Fruit fly (Drosophila melanogaster) whole organism, embryonic: ENCODE data around the gene bun.

ENCODE experiments used
- Ada2b ChIP-seq: fragments of 200-800 bp; sonication (Bioruptor generic); IDR thresholded peaks from 2 replicates; pipeline ENCODE4 v1.3.6; 2022; ENCODE audit warnings: missing biosample characterization, missing genetic modification characterization
- Adf1 ChIP-seq: fragments of 200-800 bp; sonication (Bioruptor generic); IDR thresholded peaks from 2 replicates; pipeline ENCODE4 v1.3.6; 2022; ENCODE audit warnings: missing biosample characterization, missing genetic modification characterization
- Antp ChIP-seq: fragments of 200-800 bp; sonication (Bioruptor generic); optimal IDR thresholded peaks from 3 replicates; lab custom pipeline; 2016; ENCODE audit warnings: missing biosample characterization, missing genetic modification characterization
- Atf6 ChIP-seq: fragments of 200-800 bp; sonication (Bioruptor generic); IDR thresholded peaks from 2 replicates; pipeline ENCODE4 v1.3.6; 2022; ENCODE audit warnings: missing biosample characterization, missing genetic modification characterization
- Blimp-1 ChIP-seq: fragments of 200-800 bp; sonication (Bioruptor generic); optimal IDR thresholded peaks from 3 replicates; lab custom pipeline; 2018; ENCODE audit warnings: missing biosample characterization, missing genetic modification characterization, mild to moderate bottlenecking, moderate library complexity, missing genetic modification reagents
- CG10147 ChIP-seq: fragments of 200-800 bp; sonication (Bioruptor generic); optimal IDR thresholded peaks from 2 replicates; lab custom pipeline; 2019; ENCODE audit warnings: missing biosample characterization, mild to moderate bottlenecking, missing genetic modification characterization, moderate library complexity
- CG10274 ChIP-seq: fragments of 200-800 bp; sonication (Bioruptor generic); optimal IDR thresholded peaks from 3 replicates; lab custom pipeline; 2017; ENCODE audit warnings: missing biosample characterization, mild to moderate bottlenecking, missing genetic modification characterization
- CG11093 ChIP-seq: fragments of 200-800 bp; sonication (Bioruptor generic); IDR thresholded peaks from 3 replicates; pipeline ENCODE4 v1.3.6; 2022; ENCODE audit warnings: missing biosample characterization, missing genetic modification characterization
- CG11247 ChIP-seq: fragments of 200-800 bp; sonication (Bioruptor generic); IDR thresholded peaks from 2 replicates; pipeline ENCODE4 v1.3.6; 2022; ENCODE audit warnings: missing biosample characterization, missing genetic modification characterization
- CG12659 ChIP-seq: fragments of 200-800 bp; sonication (Bioruptor generic); optimal IDR thresholded peaks from 3 replicates; lab custom pipeline; 2017; ENCODE audit warnings: mild to moderate bottlenecking, missing biosample characterization, missing genetic modification reagents, missing genetic modification characterization
- CG12942 ChIP-seq: fragments of 200-800 bp; sonication (Bioruptor generic); optimal IDR thresholded peaks from 3 replicates; lab custom pipeline; 2016; ENCODE audit warnings: missing biosample characterization, missing genetic modification characterization
- CG16813 ChIP-seq: fragments of 200-800 bp; sonication (Bioruptor generic); IDR thresholded peaks from 3 replicates; pipeline ENCODE4 v1.3.6; 2022; ENCODE audit warnings: missing biosample characterization, missing genetic modification characterization; ENCODE audit not compliant: partially characterized antibody
- CG2129 ChIP-seq: fragments of 200-800 bp; sonication (Bioruptor generic); IDR thresholded peaks from 2 replicates; pipeline ENCODE4 v1.3.6; 2022; ENCODE audit warnings: missing biosample characterization, missing genetic modification characterization; ENCODE audit not compliant: partially characterized antibody
- CG2712 ChIP-seq: fragments of 200-800 bp; optimal IDR thresholded peaks from 3 replicates; lab custom pipeline; 2019; ENCODE audit warnings: missing biosample characterization, mild to moderate bottlenecking, missing genetic modification characterization, moderate library complexity
- CG3407 ChIP-seq: fragments of 200-800 bp; sonication (Bioruptor generic); optimal IDR thresholded peaks from 2 replicates; lab custom pipeline; 2018; ENCODE audit warnings: missing biosample characterization, mild to moderate bottlenecking, missing genetic modification characterization
- CG5953 ChIP-seq: fragments of 200-800 bp; sonication (Bioruptor generic); IDR thresholded peaks from 2 replicates; pipeline ENCODE4 v1.3.6; 2022; ENCODE audit warnings: missing biosample characterization, missing genetic modification characterization
- CG6175 ChIP-seq: fragments of 200-800 bp; sonication (Bioruptor generic); IDR thresholded peaks from 3 replicates; pipeline ENCODE4 v1.3.6; 2022; ENCODE audit warnings: missing biosample characterization, missing genetic modification characterization
- CG8924 ChIP-seq: fragments of 200-800 bp; optimal IDR thresholded peaks from 3 replicates; lab custom pipeline; 2019; ENCODE audit warnings: missing biosample characterization, mild to moderate bottlenecking, missing genetic modification characterization, moderate library complexity
- Eip74EF ChIP-seq, 2 experiments: fragments of 200-800 bp in 1 of 2; fragments of >200 bp in 1 of 2; sonication (Bioruptor generic) in 1 of 2; optimal IDR thresholded peaks; 2 replicates each; lab custom pipeline; 2017 to 2019; ENCODE audit warnings: missing biosample characterization in 2 of 2, missing genetic modification characterization in 2 of 2, mild to moderate bottlenecking in 1 of 2, moderate library complexity in 1 of 2
- HLH54F ChIP-seq: fragments of 200-800 bp; sonication (Bioruptor generic); optimal IDR thresholded peaks from 3 replicates; lab custom pipeline; 2016; ENCODE audit warnings: missing biosample characterization, missing genetic modification characterization
- Hr78 ChIP-seq, 2 experiments: fragments of 200-800 bp in 1 of 2; fragments of >200 bp in 1 of 2; sonication (Bioruptor generic) in 1 of 2; optimal IDR thresholded peaks; 2 replicates each; lab custom pipeline; 2017 to 2019; ENCODE audit warnings: missing biosample characterization in 2 of 2, missing genetic modification characterization in 2 of 2, mild to moderate bottlenecking in 1 of 2, moderate library complexity in 1 of 2
- Kr ChIP-seq: fragments of 200-800 bp; sonication (Bioruptor generic); optimal IDR thresholded peaks from 2 replicates; lab custom pipeline; 2017; ENCODE audit warnings: missing biosample characterization, mild to moderate bottlenecking, missing genetic modification characterization
- Med ChIP-seq: fragments of 200-800 bp; sonication (Bioruptor generic); peaks from one replicate; lab custom pipeline; 2016; ENCODE audit warnings: missing biosample characterization, missing genetic modification characterization, mild to moderate bottlenecking, inconsistent platforms, moderate library complexity
- Mes4 ChIP-seq: fragments of 200-800 bp; sonication (Bioruptor generic); optimal IDR thresholded peaks from 2 replicates; lab custom pipeline; 2016; ENCODE audit warnings: missing biosample characterization, missing genetic modification characterization
- Opbp ChIP-seq: fragments of 200-800 bp; sonication (Bioruptor generic); IDR thresholded peaks from 3 replicates; pipeline ENCODE4 v1.3.6; 2022; ENCODE audit warnings: missing biosample characterization, missing genetic modification characterization; ENCODE audit not compliant: partially characterized antibody
- Stat92E ChIP-seq, 3 experiments: fragments of >200 bp in 2 of 3; fragments of 200-800 bp in 1 of 3; sonication (Bioruptor generic) in 1 of 3; optimal IDR thresholded peaks; 2 replicates each; lab custom pipeline; 2017 to 2019; ENCODE audit warnings: missing biosample characterization in 3 of 3, missing genetic modification characterization in 3 of 3, mild to moderate bottlenecking in 1 of 3, moderate library complexity in 1 of 3
- Xrp1 ChIP-seq: fragments of 200-800 bp; sonication (Bioruptor generic); IDR thresholded peaks from 2 replicates; pipeline ENCODE4 v1.3.6; 2022; ENCODE audit warnings: missing biosample characterization, missing genetic modification characterization
- ab ChIP-seq: fragments of 200-800 bp; sonication (Bioruptor generic); optimal IDR thresholded peaks from 2 replicates; lab custom pipeline; 2016; ENCODE audit warnings: missing biosample characterization, missing genetic modification characterization
- al ChIP-seq: fragments of 200-800 bp; sonication (Bioruptor generic); IDR thresholded peaks from 2 replicates; pipeline ENCODE4 v1.3.6; 2022; ENCODE audit warnings: missing biosample characterization, missing genetic modification characterization
- bsh ChIP-seq, 2 experiments: fragments of 200-800 bp; sonication (Bioruptor generic); optimal IDR thresholded peaks; 2 replicates each; lab custom pipeline; 2017 to 2018; ENCODE audit warnings: mild to moderate bottlenecking in 2 of 2, missing biosample characterization in 2 of 2, missing genetic modification characterization in 2 of 2, moderate library complexity in 1 of 2
- ems ChIP-seq: fragments of 200-800 bp; sonication (Bioruptor generic); optimal IDR thresholded peaks from 3 replicates; lab custom pipeline; 2016; ENCODE audit warnings: missing biosample characterization, missing genetic modification characterization
- exex ChIP-seq: fragments of 200-800 bp; sonication (Bioruptor generic); optimal IDR thresholded peaks from 4 replicates; lab custom pipeline; 2018; ENCODE audit warnings: missing biosample characterization, mild to moderate bottlenecking, missing genetic modification characterization, moderate library complexity
- fru ChIP-seq: fragments of >200 bp; optimal IDR thresholded peaks from 2 replicates; lab custom pipeline; 2017
- fu2 ChIP-seq: fragments of 200-800 bp; sonication (Bioruptor generic); optimal IDR thresholded peaks from 2 replicates; lab custom pipeline; 2016; ENCODE audit warnings: missing biosample characterization, missing genetic modification characterization
- grau ChIP-seq: fragments of 200-800 bp; optimal IDR thresholded peaks from 3 replicates; lab custom pipeline; 2019; ENCODE audit warnings: missing biosample characterization, mild to moderate bottlenecking, missing genetic modification characterization, moderate library complexity
- hkb ChIP-seq, 2 experiments: fragments of 200-800 bp in 1 of 2; fragments of >200 bp in 1 of 2; sonication (Bioruptor generic) in 1 of 2; IDR thresholded peaks in 1 of 2; optimal IDR thresholded peaks in 1 of 2; 2 replicates each; pipeline versions ENCODE4 v1.3.6 to Lab custom; 2017 to 2022; ENCODE audit warnings: missing biosample characterization in 1 of 2, missing genetic modification characterization in 1 of 2
- hth ChIP-seq: fragments of >200 bp; optimal IDR thresholded peaks from 2 replicates; lab custom pipeline; 2017; ENCODE audit warnings: inconsistent platforms
- knrl ChIP-seq: fragments of 200-800 bp; sonication (Bioruptor generic); IDR thresholded peaks from 3 replicates; pipeline ENCODE4 v1.3.6; 2022; ENCODE audit warnings: missing biosample characterization, missing genetic modification characterization; ENCODE audit not compliant: partially characterized antibody
- luna ChIP-seq: fragments of 200-800 bp; sonication (Bioruptor generic); optimal IDR thresholded peaks from 2 replicates; lab custom pipeline; 2016; ENCODE audit warnings: missing biosample characterization, missing genetic modification characterization
- maf-S ChIP-seq: fragments of 200-800 bp; sonication (Bioruptor generic); optimal IDR thresholded peaks from 2 replicates; lab custom pipeline; 2016; ENCODE audit warnings: missing biosample characterization, missing genetic modification characterization
- mirr ChIP-seq: fragments of 200-800 bp; sonication (Bioruptor generic); optimal IDR thresholded peaks from 3 replicates; lab custom pipeline; 2018; ENCODE audit warnings: missing biosample characterization, mild to moderate bottlenecking, missing genetic modification characterization
- pb ChIP-seq: fragments of 200-800 bp; sonication (Bioruptor generic); optimal IDR thresholded peaks from 3 replicates; lab custom pipeline; 2016; ENCODE audit warnings: missing biosample characterization, missing genetic modification characterization
- slp2 ChIP-seq: fragments of 200-800 bp; sonication (Bioruptor generic); optimal IDR thresholded peaks from 2 replicates; lab custom pipeline; 2016; ENCODE audit warnings: missing biosample characterization, missing genetic modification characterization
- sna ChIP-seq: fragments of 200-800 bp; sonication (Bioruptor generic); IDR thresholded peaks from 2 replicates; pipeline ENCODE4 v1.3.6; 2022; ENCODE audit warnings: missing biosample characterization, missing genetic modification characterization; ENCODE audit not compliant: partially characterized antibody
- sr ChIP-seq: fragments of 200-800 bp; sonication (Bioruptor generic); IDR thresholded peaks from 3 replicates; pipeline ENCODE4 v1.3.6; 2022; ENCODE audit warnings: missing biosample characterization, missing genetic modification characterization
- z ChIP-seq: fragments of 200-800 bp; sonication (Bioruptor generic); IDR thresholded peaks from 3 replicates; pipeline ENCODE4 v1.3.6; 2022; ENCODE audit warnings: missing biosample characterization, missing genetic modification characterization
- zf30C ChIP-seq: fragments of 200-800 bp; sonication (Bioruptor generic); optimal IDR thresholded peaks from 3 replicates; lab custom pipeline; 2018; ENCODE audit warnings: missing biosample characterization, mild to moderate bottlenecking, missing genetic modification characterization

The bun gene

dm6 chr2L:12529029-12529948, 17.1 kb downstream of the bun start (continued):
- no peak for TF ChIP-seq fu2 (GFP tag; lab: Kevin White, UChicago)
- peak in 1 of 3 experiments; percentile 70 for TF ChIP-seq Stat92E (GFP tag; optimal IDR thresholded peaks at IDR 0.05; lab: Kevin White, UChicago)
- TF ChIP-seq zf30C (GFP tag; lab: Kevin White, UChicago) = no peak
- TF ChIP-seq z = no peak
- no peak; the same call in 2 of the 3 replicates for TF ChIP-seq Opbp (GFP tag; lab: Robert Waterston, UW)
- TF ChIP-seq HLH54F = no peak
- TF ChIP-seq CG16813 = no peak
- no peak for TF ChIP-seq Ada2b (GFP tag; lab: Robert Waterston, UW)
- TF ChIP-seq hkb (optimal IDR thresholded peaks at IDR 0.05; lab: Kevin White, UChicago) = no peak
- no peak for TF ChIP-seq hkb (GFP tag; IDR thresholded peaks at IDR 0.05; lab: Robert Waterston, UW)
- no peak for TF ChIP-seq sr (GFP tag; lab: Robert Waterston, UW)
- no peak for TF ChIP-seq Eip74EF (GFP tag; optimal IDR thresholded peaks at IDR 0.05; lab: Kevin White, UChicago)
- no peak for TF ChIP-seq knrl
- no peak for TF ChIP-seq Mes4
- peak; percentile 28 for TF ChIP-seq grau (tag; lab: Kevin White, UChicago)
- TF ChIP-seq ab (GFP tag; lab: Kevin White, UChicago) = no peak
- TF ChIP-seq CG5953 (GFP tag; lab: Robert Waterston, UW) = peak; percentile 33; the same call in 1 of the 2 replicates
- TF ChIP-seq CG12659 = no peak
- TF ChIP-seq bsh (GFP tag; optimal IDR thresholded peaks at IDR 0.05; lab: Kevin White, UChicago) = peak in 1 of 2 experiments; percentile 19
- no peak; the same call in 1 of the 2 replicates for TF ChIP-seq Atf6 (GFP tag; lab: Robert Waterston, UW)
- no peak for TF ChIP-seq fru (lab: Kevin White, UChicago)
- TF ChIP-seq CG3407 (GFP tag; lab: Kevin White, UChicago) = no peak
- TF ChIP-seq Med (GFP tag; lab: Kevin White, UChicago) = peak; percentile 85
- peak; percentile 95 for TF ChIP-seq mirr (GFP tag; lab: Kevin White, UChicago)
- TF ChIP-seq CG10147 = no peak
- no peak for TF ChIP-seq CG10274
- TF ChIP-seq CG8924 = peak; percentile 23
- peak; percentile 91 for TF ChIP-seq exex (tag; lab: Kevin White, UChicago)
- TF ChIP-seq Blimp-1 = no peak
- peak; percentile 49 for TF ChIP-seq pb (GFP tag; lab: Kevin White, UChicago)
- no peak for TF ChIP-seq maf-S (GFP tag; lab: Kevin White, UChicago)
- TF ChIP-seq CG6175 (GFP tag; lab: Robert Waterston, UW) = no peak
- no peak; the same call in 1 of the 2 replicates for TF ChIP-seq sna (GFP tag; lab: Robert Waterston, UW)
- no peak for TF ChIP-seq CG12942 (GFP tag; lab: Kevin White, UChicago)
- TF ChIP-seq CG11093 (GFP tag; lab: Robert Waterston, UW) = no peak
- TF ChIP-seq Xrp1 (GFP tag; lab: Robert Waterston, UW) = peak; percentile 40; the same call in 1 of the 2 replicates
- no peak for TF ChIP-seq luna (GFP tag; lab: Kevin White, UChicago)
- TF ChIP-seq Hr78 (GFP tag; optimal IDR thresholded peaks at IDR 0.05; lab: Kevin White, UChicago) = peak in 1 of 2 experiments; percentile 77
- TF ChIP-seq hth (lab: Kevin White, UChicago) = no peak
- TF ChIP-seq ems (GFP tag; lab: Kevin White, UChicago) = no peak
- TF ChIP-seq Kr (GFP tag; lab: Kevin White, UChicago) = peak; percentile 80
- peak; percentile 8 for TF ChIP-seq slp2 (GFP tag; lab: Kevin White, UChicago)
- TF ChIP-seq al (GFP tag; lab: Robert Waterston, UW) = peak; percentile 45; the same call in 1 of the 2 replicates
- TF ChIP-seq Antp (GFP tag; lab: Kevin White, UChicago) = no peak
- TF ChIP-seq Adf1 (GFP tag; lab: Robert Waterston, UW) = peak; percentile 74
- TF ChIP-seq CG2129 = no peak; the same call in 1 of the 2 replicates
- peak; percentile 25 for TF ChIP-seq CG2712
- TF ChIP-seq CG11247 = no peak
